Worm (Caenorhabditis elegans): ENCODE measurements around the gene T19C3.4.

T19C3.4 gene

DNA sequence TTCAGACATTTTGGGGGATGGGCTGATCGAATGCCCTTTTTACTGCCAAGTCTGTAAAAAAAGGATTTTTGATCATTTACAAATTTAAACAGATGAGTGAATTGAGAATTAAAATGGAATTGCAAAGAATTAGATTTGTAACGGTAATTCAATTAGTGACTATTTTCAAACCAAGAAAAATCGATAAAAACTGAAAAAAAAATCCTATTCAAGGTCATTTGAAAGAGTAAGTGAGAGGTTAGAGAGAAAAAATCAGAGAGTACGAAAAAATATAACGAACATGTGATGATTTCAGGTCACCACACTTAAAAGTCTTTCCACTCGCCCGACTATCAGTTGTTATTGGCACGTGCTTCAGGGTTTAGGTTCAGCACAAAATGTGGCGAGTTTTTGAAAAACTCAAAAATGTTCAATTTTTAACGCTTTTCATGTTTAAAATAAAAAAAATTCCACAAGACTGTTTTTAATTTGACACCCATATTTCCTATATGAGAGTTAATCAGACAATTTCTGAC lies at the start of gene T19C3.4:
TSS of gene T19C3.4 (minus strand) at position 51 of the 515 bp plus-strand sequence.
- TF ChIP-seq med-1 (GFP tag; optimal IDR thresholded peaks at IDR 0.05; ENCODE audit: insufficient read depth), result no peak
- no peak for TF ChIP-seq klf-2 (GFP tag; conservative IDR thresholded peaks at IDR 0.05)
- TF ChIP-seq ref-1 (GFP tag; conservative IDR thresholded peaks at IDR 0.05), result no peak
- no peak for TF ChIP-seq flt-1 (GFP tag; IDR thresholded peaks at IDR 0.05)
- no peak for TF ChIP-seq ztf-23 (GFP tag; IDR thresholded peaks at IDR 0.05)
- no peak for TF ChIP-seq tab-1 (GFP tag; IDR thresholded peaks at IDR 0.05)
- no peak for TF ChIP-seq ztf-29 (GFP tag; IDR thresholded peaks at IDR 0.05)
- no peak for TF ChIP-seq T22C8.4 (GFP tag; IDR thresholded peaks at IDR 0.05)
- no peak for TF ChIP-seq cog-1 (tag; optimal IDR thresholded peaks at IDR 0.05)

DNA sequence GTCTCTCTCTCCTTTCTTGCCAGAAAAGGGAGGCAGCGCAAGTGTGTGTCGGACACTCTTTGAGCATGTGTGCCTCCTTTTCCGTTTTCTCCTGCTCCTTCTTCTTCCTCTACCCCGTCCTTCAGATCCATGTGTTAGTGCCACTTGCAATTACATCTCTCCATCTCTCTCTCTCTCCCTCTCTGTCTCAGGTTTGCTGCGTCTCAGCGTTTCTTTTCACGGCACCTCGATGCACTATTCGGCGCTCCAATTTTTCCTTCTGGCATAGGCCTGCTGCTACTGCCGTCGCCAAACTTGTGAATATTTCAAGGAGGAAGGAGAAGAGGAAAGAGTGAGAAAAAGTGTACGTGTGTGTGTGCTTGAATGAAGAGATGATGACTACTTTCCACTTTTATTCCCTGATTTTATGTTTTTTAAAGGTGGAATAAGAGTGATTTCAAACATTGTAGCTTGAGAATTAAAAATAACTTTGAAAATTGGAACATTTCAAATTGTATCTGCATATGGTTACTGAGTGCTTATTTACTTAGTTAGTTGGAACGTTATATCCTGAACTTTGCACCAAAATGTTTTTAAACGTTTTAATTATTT lies 48.3 kb upstream of the T19C3.4 start, which contains the start of gene W02B3.3:
TSS of gene W02B3.3 (minus strand) at position 131 of the 591 bp plus-strand sequence.
- TF ChIP-seq ztf-29 (GFP tag; IDR thresholded peaks at IDR 0.05) (no peak), T22C8.4 (GFP tag; IDR thresholded peaks at IDR 0.05) (no peak), tab-1 (GFP tag; IDR thresholded peaks at IDR 0.05) (no peak), flt-1 (GFP tag; IDR thresholded peaks at IDR 0.05) (no peak), med-1 (GFP tag; optimal IDR thresholded peaks at IDR 0.05; ENCODE audit: insufficient read depth) (no peak), klf-2 (GFP tag; conservative IDR thresholded peaks at IDR 0.05) (no peak), ref-1 (GFP tag; conservative IDR thresholded peaks at IDR 0.05) (no peak), cog-1 (tag; optimal IDR thresholded peaks at IDR 0.05) (peak; percentile 42), ztf-23 (GFP tag; IDR thresholded peaks at IDR 0.05) (0 out of 2 replicates have a peak, but pooled peaks have one; percentile 46)

- TF ChIP-seq ref-1 (GFP tag; conservative IDR thresholded peaks at IDR 0.05) (no peak), klf-2 (GFP tag; conservative IDR thresholded peaks at IDR 0.05) (no peak), flt-1 (GFP tag; IDR thresholded peaks at IDR 0.05) (no peak), cog-1 (tag; optimal IDR thresholded peaks at IDR 0.05) (no peak), T22C8.4 (GFP tag; IDR thresholded peaks at IDR 0.05) (no peak), ztf-23 (GFP tag; IDR thresholded peaks at IDR 0.05) (no peak)
Observed at ce11 chrIII:665173-665757, 45.2 kb upstream of the T19C3.4 start, which contains the start of gene C09F5.3. C09F5.3 (minus strand) TSS chrIII:665266.

ce11 chrIII:658357-658756 lies 38.3 kb upstream of the T19C3.4 start, which contains the start of gene C09F5.1:
C09F5.1 (plus strand) TSS chrIII:658709.
- TF ChIP-seq ref-1 (GFP tag; conservative IDR thresholded peaks at IDR 0.05) (no peak), med-1 (GFP tag; optimal IDR thresholded peaks at IDR 0.05; ENCODE audit: insufficient read depth) (no peak), klf-2 (GFP tag; conservative IDR thresholded peaks at IDR 0.05) (no peak), cog-1 (tag; optimal IDR thresholded peaks at IDR 0.05) (no peak), tab-1 (GFP tag; IDR thresholded peaks at IDR 0.05) (no peak), T22C8.4 (GFP tag; IDR thresholded peaks at IDR 0.05) (no peak), ztf-29 (GFP tag; IDR thresholded peaks at IDR 0.05) (no peak), ztf-23 (GFP tag; IDR thresholded peaks at IDR 0.05) (no peak), flt-1 (GFP tag; IDR thresholded peaks at IDR 0.05) (no peak)

ce11 chrIII:657241-657640 lies 37.2 kb upstream of the T19C3.4 start:
- TF ChIP-seq cog-1 (tag; optimal IDR thresholded peaks at IDR 0.05) (no peak), klf-2 (GFP tag; conservative IDR thresholded peaks at IDR 0.05) (no peak), ztf-23 (GFP tag; IDR thresholded peaks at IDR 0.05) (no peak), ref-1 (GFP tag; conservative IDR thresholded peaks at IDR 0.05) (no peak), ztf-29 (GFP tag; IDR thresholded peaks at IDR 0.05) (no peak), T22C8.4 (GFP tag; IDR thresholded peaks at IDR 0.05) (no peak), flt-1 (GFP tag; IDR thresholded peaks at IDR 0.05) (no peak), tab-1 (GFP tag; IDR thresholded peaks at IDR 0.05) (no peak), med-1 (GFP tag; optimal IDR thresholded peaks at IDR 0.05; ENCODE audit: insufficient read depth) (no peak)

- TF ChIP-seq flt-1 (GFP tag; IDR thresholded peaks at IDR 0.05), result no peak
Observed at ce11 chrIII:656660-657059, 36.6 kb upstream of the T19C3.4 start.

- TF ChIP-seq ref-1 (GFP tag; conservative IDR thresholded peaks at IDR 0.05) (no peak), med-1 (GFP tag; optimal IDR thresholded peaks at IDR 0.05; ENCODE audit: insufficient read depth) (no peak), flt-1 (GFP tag; IDR thresholded peaks at IDR 0.05) (no peak)
Observed at ce11 chrIII:654365-654764, 34.3 kb upstream of the T19C3.4 start.

DNA sequence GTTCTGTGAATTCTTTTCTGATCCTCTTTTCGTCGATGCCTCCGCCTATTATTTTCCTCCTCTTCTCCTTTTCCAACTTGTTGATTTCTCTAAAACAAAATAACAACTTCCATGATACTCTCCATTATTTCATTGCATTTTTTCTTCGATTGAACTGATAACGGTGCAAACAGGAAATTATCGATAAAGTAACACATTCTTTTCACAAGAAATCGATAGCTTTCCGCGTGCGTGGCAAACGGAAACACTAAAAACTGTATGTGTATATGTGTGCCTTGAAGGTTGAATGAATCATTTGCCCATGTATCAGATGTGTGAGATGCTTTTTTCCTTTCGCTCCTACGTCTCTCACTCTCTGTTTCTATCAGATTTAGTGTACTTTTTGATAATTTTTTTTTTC lies 31.5 kb upstream of the T19C3.4 start:
- TF ChIP-seq ref-1 (GFP tag; conservative IDR thresholded peaks at IDR 0.05) (no peak), klf-2 (GFP tag; conservative IDR thresholded peaks at IDR 0.05) (no peak), tab-1 (GFP tag; IDR thresholded peaks at IDR 0.05) (no peak), cog-1 (tag; optimal IDR thresholded peaks at IDR 0.05) (no peak), ztf-29 (GFP tag; IDR thresholded peaks at IDR 0.05) (no peak), ztf-23 (GFP tag; IDR thresholded peaks at IDR 0.05) (no peak), flt-1 (GFP tag; IDR thresholded peaks at IDR 0.05) (no peak), T22C8.4 (GFP tag; IDR thresholded peaks at IDR 0.05) (no peak), med-1 (GFP tag; optimal IDR thresholded peaks at IDR 0.05; ENCODE audit: insufficient read depth) (no peak)

ce11 chrIII:650539-650938 lies 30.5 kb upstream of the T19C3.4 start:
- no peak for TF ChIP-seq tab-1 (GFP tag; IDR thresholded peaks at IDR 0.05)
- no peak for TF ChIP-seq T22C8.4 (GFP tag; IDR thresholded peaks at IDR 0.05)
- no peak for TF ChIP-seq klf-2 (GFP tag; conservative IDR thresholded peaks at IDR 0.05)
- no peak for TF ChIP-seq ztf-23 (GFP tag; IDR thresholded peaks at IDR 0.05)
- TF ChIP-seq flt-1 (GFP tag; IDR thresholded peaks at IDR 0.05), result no peak
- TF ChIP-seq cog-1 (tag; optimal IDR thresholded peaks at IDR 0.05), result no peak
- TF ChIP-seq ref-1 (GFP tag; conservative IDR thresholded peaks at IDR 0.05), result no peak
- no peak for TF ChIP-seq med-1 (GFP tag; optimal IDR thresholded peaks at IDR 0.05; ENCODE audit: insufficient read depth)
- no peak for TF ChIP-seq ztf-29 (GFP tag; IDR thresholded peaks at IDR 0.05)

DNA sequence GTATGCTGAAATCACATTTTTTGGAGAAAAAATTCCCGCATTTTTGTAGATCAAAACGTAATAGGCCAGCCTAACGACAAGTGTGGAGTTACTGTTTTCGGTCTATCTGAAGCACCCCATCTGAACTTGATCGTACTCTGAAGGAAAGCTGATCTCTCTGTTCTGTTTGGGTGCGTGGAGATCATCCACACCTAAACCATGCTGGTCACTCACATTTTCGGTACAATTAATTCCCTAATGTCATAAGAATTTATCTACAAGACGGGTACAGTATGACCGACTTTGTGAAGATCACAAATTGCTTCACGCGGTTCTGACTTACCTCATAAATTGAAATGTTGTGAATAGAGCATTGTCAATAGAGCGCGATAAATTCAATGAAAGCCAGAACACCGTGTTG lies 29.9 kb upstream of the T19C3.4 start:
- no peak for TF ChIP-seq ref-1 (GFP tag; conservative IDR thresholded peaks at IDR 0.05)

Measured in whole organism, midembryonic.